Fruit fly (Drosophila melanogaster): ENCODE results near the gene CG4287.

Gene CG4287

DNA sequence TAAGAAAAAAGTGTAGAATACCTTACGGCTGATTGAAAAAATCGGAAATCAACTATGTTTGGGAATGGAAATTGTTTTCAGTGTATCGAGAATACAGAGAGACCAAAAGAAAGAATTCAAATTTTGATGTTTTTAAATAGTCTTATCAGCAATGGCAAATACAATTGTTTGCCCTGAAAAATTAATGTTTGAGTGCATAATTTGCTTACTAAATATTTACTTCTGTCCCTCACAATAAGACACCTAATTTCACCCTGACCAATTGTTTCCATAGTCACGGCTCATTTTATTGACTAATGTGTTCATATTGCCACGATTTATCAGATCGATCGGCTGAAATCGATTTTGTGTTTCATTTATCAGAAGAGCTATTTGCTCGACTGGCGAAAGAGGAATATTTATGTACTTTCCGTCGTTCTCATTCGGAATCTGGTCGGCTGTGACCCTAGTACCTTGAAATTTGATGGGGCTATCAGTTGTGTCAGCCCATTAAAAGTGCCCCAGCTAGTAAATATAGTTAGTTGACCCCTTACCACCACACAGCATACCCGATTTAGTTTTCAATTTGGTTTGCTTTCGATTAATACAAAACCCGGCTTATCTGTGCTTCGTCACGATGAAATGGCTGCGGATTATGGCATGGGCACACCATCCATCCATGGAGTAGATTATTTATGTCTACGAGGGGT, 20.0 kb upstream of the CG4287 start (continued):
- TF ChIP-seq wor (GFP tag; IDR thresholded peaks at IDR 0.05) (no peak), pan (optimal IDR thresholded peaks at IDR 0.05) (no peak), pan (GFP tag; optimal IDR thresholded peaks at IDR 0.05 in 1 of 2, IDR thresholded peaks at IDR 0.05 in 1 of 2) (no peak), CG3407 (GFP tag; optimal IDR thresholded peaks at IDR 0.05) (peak; percentile 67), slbo (GFP tag; IDR thresholded peaks at IDR 0.05) (no peak), CG10543 (GFP tag; optimal IDR thresholded peaks at IDR 0.05) (no peak), fd102C (GFP tag; optimal IDR thresholded peaks at IDR 0.05) (peak; percentile 31), Poxn (GFP tag; IDR thresholded peaks at IDR 0.05) (no peak), HHEX (GFP tag; optimal IDR thresholded peaks at IDR 0.05) (peak; percentile 25), CG12236 (GFP tag; optimal IDR thresholded peaks at IDR 0.05) (peak; percentile 40), dmrt11E (tag; optimal IDR thresholded peaks at IDR 0.05) (peak; percentile 67), CG10209 (GFP tag; optimal IDR thresholded peaks at IDR 0.05) (peak; percentile 26), CG8388 (GFP tag; optimal IDR thresholded peaks at IDR 0.05) (peak; percentile 38), CG12769 (tag; optimal IDR thresholded peaks at IDR 0.05) (peak; percentile 2), CG31365 (tag; optimal IDR thresholded peaks at IDR 0.05) (no peak), sc (optimal IDR thresholded peaks at IDR 0.05) (no peak), sc (GFP tag; optimal IDR thresholded peaks at IDR 0.05) (peak; percentile 16), CG33557 (GFP tag; optimal IDR thresholded peaks at IDR 0.05) (peak; percentile 78), ro (GFP tag; IDR thresholded peaks at IDR 0.05) (no peak), MTF-1 (GFP tag; optimal IDR thresholded peaks at IDR 0.05; ENCODE audit: borderline replicate concordance) (peak; percentile 33), D19A (tag; optimal IDR thresholded peaks at IDR 0.05) (peak; percentile 41), oc (tag; optimal IDR thresholded peaks at IDR 0.05) (peak; percentile 21), CG17568 (GFP tag; optimal IDR thresholded peaks at IDR 0.05) (peak; percentile 69), CG7357 (GFP tag; IDR thresholded peaks at IDR 0.05) (no peak), CG17829 (tag; optimal IDR thresholded peaks at IDR 0.05) (peak; percentile 30), CG30403 (GFP tag; optimal IDR thresholded peaks at IDR 0.05) (no peak), CG18599 (GFP tag; optimal IDR thresholded peaks at IDR 0.05) (peak; percentile 8), CG10979 (tag; optimal IDR thresholded peaks at IDR 0.05) (peak; percentile 44), Max (GFP tag; optimal IDR thresholded peaks at IDR 0.05) (peak; percentile 19), gt (GFP tag; IDR thresholded peaks at IDR 0.05) (no peak), lola (GFP tag; optimal IDR thresholded peaks at IDR 0.05) (peak in 1 of 3 experiments; percentile 68), HmgZ (tag; optimal IDR thresholded peaks at IDR 0.05) (no peak), NC2α (GFP tag; optimal IDR thresholded peaks at IDR 0.05) (no peak), CG34376 (GFP tag; optimal IDR thresholded peaks at IDR 0.05) (peak; percentile 90), unpg (GFP tag; optimal IDR thresholded peaks at IDR 0.05) (peak; percentile 54), CG1233 (GFP tag; optimal IDR thresholded peaks at IDR 0.05) (peak; percentile 31), Awh (GFP tag; IDR thresholded peaks at IDR 0.05) (0 out of 2 replicates have a peak, but pooled peaks have one; percentile 7), CG8924 (tag; optimal IDR thresholded peaks at IDR 0.05) (no peak), ab (GFP tag; optimal IDR thresholded peaks at IDR 0.05) (no peak), CG1603 (tag; optimal IDR thresholded peaks at IDR 0.05) (peak; percentile 71), CG6813 (GFP tag; optimal IDR thresholded peaks at IDR 0.05) (peak; percentile 73), ci (GFP tag; IDR thresholded peaks at IDR 0.05) (peak; percentile 47; the same call in 1 of the 3 replicates), odd (GFP tag; optimal IDR thresholded peaks at IDR 0.05) (peak; percentile 9), CG43689 (GFP tag; IDR thresholded peaks at IDR 0.05) (no peak), CG10274 (GFP tag; optimal IDR thresholded peaks at IDR 0.05) (no peak), CG2199 (GFP tag; IDR thresholded peaks at IDR 0.05) (no peak), mam (GFP tag; optimal IDR thresholded peaks at IDR 0.05) (no peak), CG7987 (GFP tag; optimal IDR thresholded peaks at IDR 0.05) (peak; percentile 4), gce (GFP tag; IDR thresholded peaks at IDR 0.05) (0 out of 3 replicates have a peak, but pooled peaks have one; percentile 39)
